Fruit fly (Drosophila melanogaster) whole organism, adult: Measurements from ENCODE around the gene mab-21.
A peak's percentile ranks its signal among the peaks of the same experiment; 100 is the strongest.

Experiments used
- CG11617 ChIP-seq: fragments of 200-800 bp; sonication (Bioruptor generic); optimal IDR thresholded peaks from 2 replicates; lab custom pipeline; 2017; ENCODE audit warnings: mild to moderate bottlenecking, missing biosample characterization, missing genetic modification reagents, missing genetic modification characterization
- CG12768 ChIP-seq: fragments of 200-800 bp; sonication (Bioruptor generic); optimal IDR thresholded peaks from 2 replicates; lab custom pipeline; 2017; ENCODE audit warnings: missing biosample characterization, missing genetic modification characterization, mild to moderate bottlenecking, moderate library complexity, missing genetic modification reagents
- CG14711 ChIP-seq: fragments of 200-800 bp; sonication (Bioruptor generic); optimal IDR thresholded peaks from 2 replicates; lab custom pipeline; 2018; ENCODE audit warnings: missing biosample characterization, mild to moderate bottlenecking, missing genetic modification characterization, moderate library complexity
- CG1620 ChIP-seq: fragments of 200-800 bp; sonication (Bioruptor generic); optimal IDR thresholded peaks from 2 replicates; lab custom pipeline; 2016; ENCODE audit warnings: missing biosample characterization, missing genetic modification characterization
- CG33017 ChIP-seq: fragments of 200-800 bp; sonication (Bioruptor generic); optimal IDR thresholded peaks from 2 replicates; lab custom pipeline; 2018; ENCODE audit warnings: missing biosample characterization, mild to moderate bottlenecking, missing genetic modification characterization, moderate library complexity
- CG5204 ChIP-seq: fragments of 200-800 bp; sonication (Bioruptor generic); optimal IDR thresholded peaks from 2 replicates; lab custom pipeline; 2016; ENCODE audit warnings: missing biosample characterization, missing genetic modification characterization
- CG7045 ChIP-seq: fragments of 200-800 bp; sonication (Bioruptor generic); optimal IDR thresholded peaks from 2 replicates; lab custom pipeline; 2017; ENCODE audit warnings: missing biosample characterization, mild to moderate bottlenecking, missing genetic modification characterization
- CG7101 ChIP-seq: fragments of 200-800 bp; sonication (Bioruptor generic); optimal IDR thresholded peaks from 2 replicates; lab custom pipeline; 2018; ENCODE audit warnings: missing biosample characterization, mild to moderate bottlenecking, missing genetic modification characterization, moderate library complexity
- Clk ChIP-seq: fragments of 200-800 bp; sonication (Bioruptor generic); optimal IDR thresholded peaks from 2 replicates; lab custom pipeline; 2017; ENCODE audit warnings: missing biosample characterization, missing genetic modification characterization
- Crg-1 ChIP-seq: fragments of 200-800 bp; sonication (Bioruptor generic); optimal IDR thresholded peaks from 2 replicates; lab custom pipeline; 2016; ENCODE audit warnings: missing biosample characterization, missing genetic modification characterization
- Hr96 ChIP-seq: fragments of 200-800 bp; sonication (Bioruptor generic); optimal IDR thresholded peaks from 2 replicates; lab custom pipeline; 2016; ENCODE audit warnings: missing biosample characterization, missing genetic modification characterization
- Mnt ChIP-seq: fragments of 200-800 bp; sonication (Bioruptor generic); optimal IDR thresholded peaks from 2 replicates; lab custom pipeline; 2016; ENCODE audit warnings: missing biosample characterization, mild to moderate bottlenecking, missing genetic modification characterization
- bab1 ChIP-seq: fragments of 200-800 bp; sonication (Bioruptor generic); optimal IDR thresholded peaks from 3 replicates; lab custom pipeline; 2019; ENCODE audit warnings: missing biosample characterization, mild to moderate bottlenecking, missing genetic modification characterization, moderate library complexity
- cic ChIP-seq: fragments of 200-800 bp; sonication (Bioruptor generic); optimal IDR thresholded peaks from 2 replicates; lab custom pipeline; 2017; ENCODE audit warnings: missing biosample characterization, mild to moderate bottlenecking, missing genetic modification characterization, moderate library complexity
- cnc ChIP-seq, 2 experiments: fragments of >200 bp; optimal IDR thresholded peaks; 2 replicates each; lab custom pipeline; 2017
- kay ChIP-seq: fragments of 200-800 bp; sonication (Bioruptor generic); peaks from one replicate; lab custom pipeline; 2016; ENCODE audit warnings: missing biosample characterization, missing genetic modification characterization, borderline replicate concordance
- ovo ChIP-seq: fragments of 200-800 bp; sonication (Bioruptor generic); optimal IDR thresholded peaks from 2 replicates; lab custom pipeline; 2016; ENCODE audit warnings: missing biosample characterization, missing genetic modification characterization
- pad ChIP-seq: fragments of 200-800 bp; sonication (Bioruptor generic); optimal IDR thresholded peaks from 3 replicates; lab custom pipeline; 2017; ENCODE audit warnings: missing biosample characterization, missing genetic modification characterization, mild to moderate bottlenecking, moderate library complexity, missing genetic modification reagents
- tj ChIP-seq: fragments of 200-800 bp; sonication (Bioruptor generic); optimal IDR thresholded peaks from 3 replicates; lab custom pipeline; 2017; ENCODE audit warnings: missing biosample characterization, mild to moderate bottlenecking, missing genetic modification characterization, moderate library complexity
- toe ChIP-seq: fragments of 200-800 bp; sonication (Bioruptor generic); optimal IDR thresholded peaks from 2 replicates; lab custom pipeline; 2016; ENCODE audit warnings: missing biosample characterization, missing genetic modification characterization

mab-21 gene

DNA sequence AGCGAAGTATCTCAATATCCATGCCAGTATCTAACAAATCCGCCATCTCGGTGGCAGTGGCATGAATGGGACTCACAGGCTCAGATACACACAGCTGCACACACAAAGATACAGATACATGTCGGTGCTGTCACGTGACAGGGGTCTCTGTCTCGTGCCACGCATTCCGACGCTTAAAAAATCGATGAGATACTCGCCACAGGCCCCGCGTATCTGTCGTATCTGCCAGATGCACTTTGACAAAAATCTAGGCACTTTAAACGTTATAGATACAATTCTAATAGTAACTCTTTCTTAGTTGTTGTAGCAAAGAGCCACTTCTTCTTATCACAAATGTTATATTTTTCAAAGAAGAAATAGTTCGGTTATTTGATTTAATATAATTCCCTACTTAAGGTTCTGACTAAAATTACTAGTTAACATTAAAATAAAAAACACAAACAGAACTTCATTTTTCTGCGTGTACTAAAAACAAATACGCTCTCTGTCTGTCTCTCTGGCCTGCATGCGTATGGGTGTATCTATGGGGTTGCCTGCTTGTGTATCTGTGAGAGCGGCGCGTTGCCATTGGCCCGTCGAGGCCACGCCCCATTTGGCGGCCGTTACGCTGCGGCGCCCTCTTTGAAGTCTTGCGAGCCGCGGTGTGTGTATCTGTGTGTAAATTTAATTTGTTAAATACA, 12.1 kb downstream of the mab-21 start, which contains the start of gene CG4766:
Gene CG4766, minus strand, starts transcription at position 51 of the 680 bp plus-strand sequence.
- TF ChIP-seq Hr96 (GFP tag; lab: Kevin White, UChicago) (peak; percentile 22), CG1620 (GFP tag; lab: Kevin White, UChicago) (no peak)

DNA sequence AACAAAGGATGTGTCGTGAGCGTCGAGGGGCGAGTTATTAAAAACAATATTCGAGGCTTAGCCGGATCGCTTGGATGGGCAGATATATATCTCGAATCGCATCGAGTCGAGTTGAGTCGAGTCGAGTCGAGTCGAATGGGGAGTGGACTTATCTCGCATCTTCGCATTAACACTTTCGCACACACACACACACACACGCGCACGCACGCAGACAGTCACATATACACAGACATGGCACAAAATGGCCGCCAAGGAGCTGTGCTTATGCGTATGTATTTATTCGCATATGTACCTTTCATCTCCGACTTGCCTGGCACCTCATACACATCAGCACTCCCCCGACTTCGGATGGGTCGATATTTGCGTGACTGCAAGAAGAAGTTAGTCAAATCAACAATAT, 15.1 kb downstream of the mab-21 start:
- no peak for TF ChIP-seq CG1620 (GFP tag; lab: Kevin White, UChicago)
- no peak for TF ChIP-seq toe (GFP tag; lab: Kevin White, UChicago)
- TF ChIP-seq kay (GFP tag; lab: Kevin White, UChicago): no peak
- no peak for TF ChIP-seq CG14711 (tag; lab: Kevin White, UChicago)
- TF ChIP-seq Mnt (GFP tag; lab: Kevin White, UChicago): no peak
- TF ChIP-seq tj: no peak
- no peak for TF ChIP-seq bab1 (GFP tag; lab: Kevin White, UChicago)
- TF ChIP-seq Hr96 (GFP tag; lab: Kevin White, UChicago): no peak
- no peak for TF ChIP-seq CG11617
- no peak for TF ChIP-seq CG33017 (tag; lab: Kevin White, UChicago)
- no peak for TF ChIP-seq cic
- TF ChIP-seq CG12768 (GFP tag; lab: Kevin White, UChicago): no peak
- TF ChIP-seq pad (GFP tag; lab: Kevin White, UChicago): no peak
- no peak for TF ChIP-seq CG7045 (GFP tag; lab: Kevin White, UChicago)
- TF ChIP-seq CG7101 (tag; lab: Kevin White, UChicago): no peak

- no peak for TF ChIP-seq Crg-1 (GFP tag; lab: Kevin White, UChicago)
- TF ChIP-seq CG14711 (tag; lab: Kevin White, UChicago): no peak
Observed at dm6 chrX:5995951-5996350, 17.0 kb downstream of the mab-21 start.

DNA sequence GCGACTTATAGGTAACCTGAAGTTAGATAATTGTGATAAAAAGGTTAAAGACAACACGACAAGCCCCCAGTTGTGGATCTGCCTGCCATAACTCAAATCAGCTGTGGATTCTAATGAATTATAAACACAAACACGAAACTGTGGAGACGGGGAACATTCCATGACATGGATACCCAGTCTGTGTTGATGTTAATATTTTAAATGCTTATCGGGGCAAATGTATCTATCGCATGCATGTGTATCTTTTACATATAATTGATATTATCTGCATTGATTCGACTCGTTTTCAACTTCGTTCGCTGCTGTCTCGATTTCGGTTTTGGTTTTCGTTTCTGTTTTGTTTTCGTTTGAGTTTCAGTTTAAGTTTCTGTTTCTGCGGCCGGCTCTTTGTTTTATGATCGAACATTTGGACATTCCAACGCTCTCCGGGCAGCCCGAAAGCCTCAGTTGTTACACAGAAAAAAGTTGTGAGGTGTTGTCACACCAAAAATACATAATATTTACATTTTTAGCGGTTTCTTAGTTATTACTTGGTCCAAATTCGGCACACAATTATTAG, 20.1 kb downstream of the mab-21 start:
- TF ChIP-seq pad (GFP tag; lab: Kevin White, UChicago) (no peak), CG33017 (tag; lab: Kevin White, UChicago) (no peak), ovo (no peak), cnc (optimal IDR thresholded peaks at IDR 0.05; lab: Kevin White, UChicago) (no peak), bab1 (GFP tag; lab: Kevin White, UChicago) (no peak), CG1620 (GFP tag; lab: Kevin White, UChicago) (no peak)

dm6 chrX:5992141-5992540, 20.8 kb downstream of the mab-21 start:
- no peak for TF ChIP-seq bab1 (GFP tag; lab: Kevin White, UChicago)
- no peak for TF ChIP-seq Mnt (GFP tag; lab: Kevin White, UChicago)
- TF ChIP-seq tj: no peak
- no peak for TF ChIP-seq Clk (GFP tag; lab: Kevin White, UChicago)
- no peak for TF ChIP-seq kay (GFP tag; lab: Kevin White, UChicago)
- no peak for TF ChIP-seq toe (GFP tag; lab: Kevin White, UChicago)
- no peak for TF ChIP-seq CG7045 (GFP tag; lab: Kevin White, UChicago)
- TF ChIP-seq cnc (optimal IDR thresholded peaks at IDR 0.05; lab: Kevin White, UChicago): no peak
- no peak for TF ChIP-seq CG11617
- no peak for TF ChIP-seq CG5204 (GFP tag; lab: Kevin White, UChicago)
- TF ChIP-seq pad (GFP tag; lab: Kevin White, UChicago): no peak
- TF ChIP-seq CG33017 (tag; lab: Kevin White, UChicago): no peak
- TF ChIP-seq CG14711 (tag; lab: Kevin White, UChicago): no peak
- TF ChIP-seq cic: no peak
- TF ChIP-seq CG12768 (GFP tag; lab: Kevin White, UChicago): no peak

- TF ChIP-seq tj (no peak), kay (GFP tag; lab: Kevin White, UChicago) (no peak), CG11617 (no peak), CG7101 (tag; lab: Kevin White, UChicago) (peak; percentile 32)
Observed at dm6 chrX:5989368-5989767, 23.6 kb downstream of the mab-21 start.

DNA sequence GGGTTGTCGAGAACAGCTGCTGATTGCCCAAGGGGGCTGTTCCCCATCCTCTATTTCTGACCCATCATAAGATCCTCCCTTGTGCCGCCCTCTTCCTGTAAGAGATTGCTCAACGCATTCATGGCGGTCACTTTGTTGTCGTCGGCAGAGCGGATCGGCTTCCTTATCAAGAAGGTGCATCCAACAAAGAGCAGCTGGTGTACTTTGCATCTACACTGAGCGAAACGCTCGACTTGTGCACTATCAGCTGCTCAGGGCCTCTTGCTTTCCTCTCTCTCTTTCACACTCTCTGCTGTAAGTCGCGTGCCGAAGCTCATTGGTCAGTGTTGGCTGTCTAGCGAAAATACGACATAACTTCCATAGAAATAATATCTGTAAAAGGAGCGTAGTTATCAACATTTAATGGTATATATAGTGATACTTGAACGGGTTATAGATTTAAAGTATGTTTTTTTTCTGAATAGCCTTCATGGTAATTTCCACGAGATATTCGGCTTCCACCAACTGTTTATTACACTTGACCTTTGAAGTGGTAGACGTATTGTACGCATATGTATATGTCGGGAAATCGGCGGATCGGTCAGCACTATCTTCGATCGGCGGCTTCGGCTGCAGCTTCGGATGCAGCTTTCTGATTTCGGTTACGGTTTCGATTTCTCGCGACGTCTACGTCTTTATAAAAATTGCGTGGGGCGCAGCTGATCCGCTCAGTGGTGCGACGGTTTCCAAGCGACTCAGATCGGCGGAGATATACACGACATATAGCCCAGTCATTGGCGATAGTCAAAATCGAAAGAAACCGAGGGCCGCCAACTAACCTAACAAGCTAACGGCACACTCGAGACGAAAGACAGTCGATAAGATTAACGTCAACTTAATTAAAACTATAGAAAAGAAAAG, 24.6 kb downstream of the mab-21 start, which contains the start of gene CG5966:
Gene CG5966, plus strand, starts transcription at position 704 of the 900 bp plus-strand sequence.
- TF ChIP-seq CG7045 (GFP tag; lab: Kevin White, UChicago) (no peak), CG33017 (tag; lab: Kevin White, UChicago) (no peak), pad (GFP tag; lab: Kevin White, UChicago) (no peak), CG1620 (GFP tag; lab: Kevin White, UChicago) (no peak), CG7101 (tag; lab: Kevin White, UChicago) (no peak), toe (GFP tag; lab: Kevin White, UChicago) (no peak), ovo (peak; percentile 25), Hr96 (GFP tag; lab: Kevin White, UChicago) (peak; percentile 33), cic (no peak), bab1 (GFP tag; lab: Kevin White, UChicago) (no peak), CG11617 (no peak), Clk (GFP tag; lab: Kevin White, UChicago) (no peak), tj (no peak), CG12768 (GFP tag; lab: Kevin White, UChicago) (no peak), cnc (optimal IDR thresholded peaks at IDR 0.05; lab: Kevin White, UChicago) (no peak), Mnt (GFP tag; lab: Kevin White, UChicago) (no peak), kay (GFP tag; lab: Kevin White, UChicago) (peak; percentile 67), CG5204 (GFP tag; lab: Kevin White, UChicago) (no peak)
